Fruit fly (Drosophila melanogaster) whole organism, embryonic: Measurements from ENCODE around the gene HisCl1.

Experiments used
- Atf6 ChIP-seq: fragments of 200-800 bp; sonication (Bioruptor generic); IDR thresholded peaks from 2 replicates; pipeline ENCODE4 v1.3.6; 2022; ENCODE audit warnings: missing biosample characterization, missing genetic modification characterization
- CG10366 ChIP-seq: fragments of 200-800 bp; sonication (Bioruptor generic); IDR thresholded peaks from 2 replicates; pipeline ENCODE4 v1.3.6; 2022; ENCODE audit warnings: missing biosample characterization, missing genetic modification characterization
- CG12219 ChIP-seq: fragments of 200-800 bp; sonication (Bioruptor generic); optimal IDR thresholded peaks from 3 replicates; lab custom pipeline; 2018; ENCODE audit warnings: missing biosample characterization, mild to moderate bottlenecking, missing genetic modification characterization
- CG12236 ChIP-seq: fragments of 200-800 bp; sonication (Bioruptor generic); optimal IDR thresholded peaks from 2 replicates; lab custom pipeline; 2016; ENCODE audit warnings: missing biosample characterization, missing genetic modification characterization
- CG12744 ChIP-seq: fragments of 200-800 bp; sonication (Bioruptor generic); optimal IDR thresholded peaks from 2 replicates; lab custom pipeline; 2016; ENCODE audit warnings: missing biosample characterization, missing genetic modification characterization
- CG13296 ChIP-seq: fragments of 200-800 bp; sonication (Bioruptor generic); optimal IDR thresholded peaks from 3 replicates; lab custom pipeline; 2018; ENCODE audit warnings: missing biosample characterization, mild to moderate bottlenecking, missing genetic modification characterization
- CG1603 ChIP-seq: fragments of 200-800 bp; sonication (Bioruptor generic); optimal IDR thresholded peaks from 2 replicates; lab custom pipeline; 2019; ENCODE audit warnings: missing biosample characterization, mild to moderate bottlenecking, missing genetic modification characterization, moderate library complexity
- CG17802 ChIP-seq: fragments of 200-800 bp; sonication (Bioruptor generic); optimal IDR thresholded peaks from 2 replicates; lab custom pipeline; 2018; ENCODE audit warnings: missing biosample characterization, mild to moderate bottlenecking, missing genetic modification characterization, moderate library complexity
- CG2712 ChIP-seq: fragments of 200-800 bp; optimal IDR thresholded peaks from 3 replicates; lab custom pipeline; 2019; ENCODE audit warnings: missing biosample characterization, mild to moderate bottlenecking, missing genetic modification characterization, moderate library complexity
- CG31441 ChIP-seq: fragments of 200-800 bp; sonication (Bioruptor generic); IDR thresholded peaks from 2 replicates; pipeline ENCODE4 v1.3.6; 2022; ENCODE audit warnings: missing biosample characterization, missing genetic modification characterization
- CG3995 ChIP-seq: fragments of 200-800 bp; sonication (Bioruptor generic); optimal IDR thresholded peaks from 3 replicates; lab custom pipeline; 2016; ENCODE audit warnings: missing biosample characterization, missing genetic modification characterization
- CG8359 ChIP-seq: fragments of 200-800 bp; sonication (Bioruptor generic); optimal IDR thresholded peaks from 2 replicates; lab custom pipeline; 2017; ENCODE audit warnings: missing biosample characterization, mild to moderate bottlenecking, missing genetic modification characterization, borderline replicate concordance
- CG9609 ChIP-seq: fragments of 200-800 bp; sonication (Bioruptor generic); optimal IDR thresholded peaks from 3 replicates; lab custom pipeline; 2016; ENCODE audit warnings: missing biosample characterization, missing genetic modification characterization
- CrebB ChIP-seq: fragments of 200-800 bp; sonication (Bioruptor generic); optimal IDR thresholded peaks from 3 replicates; lab custom pipeline; 2018; ENCODE audit warnings: missing biosample characterization, mild to moderate bottlenecking, missing genetic modification characterization
- Doc2 ChIP-seq: fragments of 200-800 bp; sonication (Bioruptor generic); IDR thresholded peaks from 2 replicates; pipeline ENCODE4 v1.3.6; 2022; ENCODE audit warnings: missing biosample characterization, missing genetic modification characterization
- ERR ChIP-seq: fragments of 200-800 bp; sonication (Bioruptor generic); optimal IDR thresholded peaks from 2 replicates; lab custom pipeline; 2016; ENCODE audit warnings: missing biosample characterization, missing genetic modification characterization
- Eip74EF ChIP-seq, 2 experiments: fragments of 200-800 bp in 1 of 2; fragments of >200 bp in 1 of 2; sonication (Bioruptor generic) in 1 of 2; optimal IDR thresholded peaks; 2 replicates each; lab custom pipeline; 2017 to 2019; ENCODE audit warnings: missing biosample characterization in 2 of 2, missing genetic modification characterization in 2 of 2, mild to moderate bottlenecking in 1 of 2, moderate library complexity in 1 of 2
- Ets97D ChIP-seq: fragments of 200-800 bp; sonication (Bioruptor generic); optimal IDR thresholded peaks from 3 replicates; lab custom pipeline; 2016; ENCODE audit warnings: missing biosample characterization, missing genetic modification characterization
- HLH3B ChIP-seq: fragments of 200-800 bp; sonication (Bioruptor generic); IDR thresholded peaks from 2 replicates; pipeline ENCODE4 v1.3.6; 2022; ENCODE audit warnings: missing biosample characterization, missing genetic modification characterization
- Hr3 ChIP-seq: fragments of 200-800 bp; sonication (Bioruptor generic); optimal IDR thresholded peaks from 3 replicates; lab custom pipeline; 2016; ENCODE audit warnings: missing biosample characterization, missing genetic modification characterization
- Lhr ChIP-seq: fragments of 200-800 bp; sonication (Bioruptor generic); optimal IDR thresholded peaks from 3 replicates; lab custom pipeline; 2017; ENCODE audit warnings: mild to moderate bottlenecking, missing biosample characterization, missing genetic modification reagents, missing genetic modification characterization
- Lim3 ChIP-seq: fragments of 200-800 bp; sonication (Bioruptor generic); IDR thresholded peaks from 2 replicates; pipeline ENCODE4 v1.3.6; 2022; ENCODE audit warnings: missing biosample characterization, missing genetic modification characterization
- MTF-1 ChIP-seq: fragments of 200-800 bp; sonication (Bioruptor generic); optimal IDR thresholded peaks from 2 replicates; lab custom pipeline; 2018; ENCODE audit warnings: missing biosample characterization, mild to moderate bottlenecking, missing genetic modification characterization, borderline replicate concordance
- Max ChIP-seq: fragments of 200-800 bp; sonication (Bioruptor generic); optimal IDR thresholded peaks from 2 replicates; lab custom pipeline; 2016; ENCODE audit warnings: missing biosample characterization, mild to moderate bottlenecking, missing genetic modification characterization
- NFAT ChIP-seq: fragments of 200-800 bp; sonication (Bioruptor generic); IDR thresholded peaks from 2 replicates; pipeline ENCODE4 v1.3.6; 2022; ENCODE audit warnings: missing biosample characterization, missing genetic modification characterization
- Nf-YB ChIP-seq: fragments of 200-800 bp; sonication (Bioruptor generic); optimal IDR thresholded peaks from 3 replicates; lab custom pipeline; 2019; ENCODE audit warnings: missing biosample characterization, mild to moderate bottlenecking, missing genetic modification characterization, moderate library complexity
- Oaz ChIP-seq: fragments of 200-800 bp; sonication (Bioruptor generic); IDR thresholded peaks from 2 replicates; pipeline ENCODE4 v1.3.6; 2022; ENCODE audit warnings: missing biosample characterization, missing genetic modification characterization
- Ptx1 ChIP-seq: fragments of 200-800 bp; sonication (Bioruptor generic); IDR thresholded peaks from 2 replicates; pipeline ENCODE4 v1.3.6; 2022; ENCODE audit warnings: missing biosample characterization, missing genetic modification characterization
- Sry-β ChIP-seq: fragments of 200-800 bp; sonication (Bioruptor generic); optimal IDR thresholded peaks from 2 replicates; lab custom pipeline; 2018; ENCODE audit warnings: missing biosample characterization, mild to moderate bottlenecking, missing genetic modification characterization, moderate library complexity
- al ChIP-seq: fragments of 200-800 bp; sonication (Bioruptor generic); IDR thresholded peaks from 2 replicates; pipeline ENCODE4 v1.3.6; 2022; ENCODE audit warnings: missing biosample characterization, missing genetic modification characterization
- bcd ChIP-seq: fragments of 200-800 bp; sonication (Bioruptor generic); optimal IDR thresholded peaks from 2 replicates; lab custom pipeline; 2017; ENCODE audit warnings: missing biosample characterization, mild to moderate bottlenecking, missing genetic modification characterization
- bigmax ChIP-seq: fragments of 200-800 bp; sonication (Bioruptor generic); optimal IDR thresholded peaks from 2 replicates; lab custom pipeline; 2018; ENCODE audit warnings: missing biosample characterization, mild to moderate bottlenecking, missing genetic modification characterization
- btn ChIP-seq: fragments of 200-800 bp; sonication (Bioruptor generic); optimal IDR thresholded peaks from 2 replicates; lab custom pipeline; 2016; ENCODE audit warnings: missing biosample characterization, missing genetic modification characterization
- caup ChIP-seq: fragments of 200-800 bp; sonication (Bioruptor generic); optimal IDR thresholded peaks from 3 replicates; lab custom pipeline; 2017; ENCODE audit warnings: missing biosample characterization, mild to moderate bottlenecking, missing genetic modification characterization, moderate library complexity; ENCODE audit not compliant: severe bottlenecking
- cg ChIP-seq: fragments of 200-800 bp; sonication (Bioruptor generic); optimal IDR thresholded peaks from 3 replicates; lab custom pipeline; 2019; ENCODE audit warnings: missing biosample characterization, mild to moderate bottlenecking, missing genetic modification characterization, moderate library complexity
- chn ChIP-seq: fragments of 200-800 bp; sonication (Bioruptor generic); optimal IDR thresholded peaks from 2 replicates; lab custom pipeline; 2016; ENCODE audit warnings: missing biosample characterization, missing genetic modification characterization
- dm ChIP-seq: fragments of 200-800 bp; sonication (Bioruptor generic); optimal IDR thresholded peaks from 3 replicates; lab custom pipeline; 2016; ENCODE audit warnings: missing biosample characterization, missing genetic modification characterization
- eve ChIP-seq, 2 experiments: fragments of >200 bp; optimal IDR thresholded peaks; 2 replicates each; lab custom pipeline; 2017; ENCODE audit warnings: missing biosample characterization in 2 of 2, missing genetic modification characterization in 2 of 2
- gsb ChIP-seq: fragments of 200-800 bp; sonication (Bioruptor generic); IDR thresholded peaks from 2 replicates; pipeline ENCODE4 v1.3.6; 2022; ENCODE audit warnings: missing biosample characterization, missing genetic modification characterization
- ham ChIP-seq: fragments of 200-800 bp; sonication (Bioruptor generic); IDR thresholded peaks from 2 replicates; pipeline ENCODE4 v1.3.6; 2022; ENCODE audit warnings: missing biosample characterization, missing genetic modification characterization
- hkb ChIP-seq, 2 experiments: fragments of 200-800 bp in 1 of 2; fragments of >200 bp in 1 of 2; sonication (Bioruptor generic) in 1 of 2; IDR thresholded peaks in 1 of 2; optimal IDR thresholded peaks in 1 of 2; 2 replicates each; pipeline versions ENCODE4 v1.3.6 to Lab custom; 2017 to 2022; ENCODE audit warnings: missing biosample characterization in 1 of 2, missing genetic modification characterization in 1 of 2
- lab ChIP-seq: fragments of 200-800 bp; sonication (Bioruptor generic); optimal IDR thresholded peaks from 3 replicates; lab custom pipeline; 2017; ENCODE audit warnings: missing biosample characterization, missing genetic modification characterization, mild to moderate bottlenecking, moderate library complexity, missing genetic modification reagents
- mam ChIP-seq: fragments of 200-800 bp; sonication (Bioruptor generic); optimal IDR thresholded peaks from 3 replicates; lab custom pipeline; 2016; ENCODE audit warnings: missing biosample characterization, missing genetic modification characterization
- onecut ChIP-seq: fragments of 200-800 bp; sonication (Bioruptor generic); IDR thresholded peaks from 2 replicates; pipeline ENCODE4 v1.3.6; 2022; ENCODE audit warnings: missing biosample characterization, missing genetic modification characterization
- pita ChIP-seq: fragments of 200-800 bp; sonication (Bioruptor generic); optimal IDR thresholded peaks from 2 replicates; lab custom pipeline; 2017; ENCODE audit warnings: missing biosample characterization, mild to moderate bottlenecking, missing genetic modification characterization
- tgo ChIP-seq: fragments of 200-800 bp; sonication (Bioruptor generic); IDR thresholded peaks from 3 replicates; pipeline ENCODE4 v1.3.6; 2022; ENCODE audit warnings: missing biosample characterization, missing genetic modification characterization
- wek ChIP-seq: fragments of 200-800 bp; sonication (Bioruptor generic); optimal IDR thresholded peaks from 3 replicates; lab custom pipeline; 2018; ENCODE audit warnings: missing biosample characterization, mild to moderate bottlenecking, missing genetic modification characterization, moderate library complexity
- zen2 ChIP-seq: fragments of 200-800 bp; sonication (Bioruptor generic); IDR thresholded peaks from 3 replicates; pipeline ENCODE4 v1.3.6; 2022; ENCODE audit warnings: missing biosample characterization, missing genetic modification characterization; ENCODE audit not compliant: partially characterized antibody

HisCl1 gene

DNA sequence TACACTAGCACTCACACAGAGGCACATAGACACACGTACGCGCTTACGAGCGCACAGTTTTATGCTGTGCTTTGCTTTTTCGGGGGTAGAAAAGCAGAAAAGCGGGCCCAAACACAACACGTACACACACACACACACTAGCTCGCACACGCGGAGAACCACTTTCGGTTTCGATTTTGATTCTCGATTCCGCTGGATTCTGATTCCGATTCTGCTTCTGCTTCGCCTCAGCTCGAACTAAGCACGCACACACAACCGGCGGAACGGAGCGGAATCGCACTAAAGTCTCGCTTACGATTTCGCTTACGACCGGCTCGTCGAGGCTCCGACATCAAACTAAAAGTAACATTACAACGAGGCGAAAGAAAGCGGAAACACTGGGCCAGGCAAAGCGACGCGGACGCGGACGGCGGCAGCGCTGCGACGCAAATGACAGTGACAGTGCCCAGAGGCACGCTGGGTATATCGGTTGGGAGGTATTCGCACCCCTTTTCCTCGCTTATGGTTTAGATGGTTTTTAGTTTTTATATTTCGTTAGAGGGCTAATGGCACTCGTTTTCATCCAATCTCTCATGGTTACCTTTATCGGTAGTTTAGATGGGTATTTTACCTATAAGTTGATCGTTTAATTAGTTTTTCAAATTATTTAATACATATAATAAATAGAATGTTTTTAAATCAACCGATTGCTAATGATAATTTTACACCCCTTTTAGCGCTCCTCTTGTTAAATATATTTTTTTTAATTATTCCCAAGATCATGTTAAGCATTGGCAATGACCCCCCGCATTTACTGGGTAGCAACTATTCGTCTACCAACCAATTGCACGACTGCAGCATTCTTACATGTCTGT, 8.7 kb upstream of the HisCl1 start (continued):
- peak; percentile 38 for TF ChIP-seq btn (GFP tag; lab: Kevin White, UChicago)
- TF ChIP-seq caup (GFP tag; lab: Kevin White, UChicago), result peak; percentile 15
- peak; percentile 56 for TF ChIP-seq onecut (GFP tag; lab: Robert Waterston, UW)
- peak; percentile 63 for TF ChIP-seq lab (GFP tag; lab: Kevin White, UChicago)
- TF ChIP-seq Lim3 (GFP tag; lab: Robert Waterston, UW), result no peak
- no peak for TF ChIP-seq gsb (GFP tag; lab: Robert Waterston, UW)
- TF ChIP-seq eve (GFP tag; optimal IDR thresholded peaks at IDR 0.05; lab: Kevin White, UChicago), result peak in 1 of 2 experiments; percentile 94
- TF ChIP-seq MTF-1 (GFP tag; lab: Kevin White, UChicago), result peak; percentile 39
- no peak for TF ChIP-seq ham
- TF ChIP-seq ERR (GFP tag; lab: Kevin White, UChicago), result no peak
- TF ChIP-seq NFAT (GFP tag; lab: Robert Waterston, UW), result peak; percentile 25; the same call in 1 of the 2 replicates
- no peak; the same call in 1 of the 2 replicates for TF ChIP-seq Atf6 (GFP tag; lab: Robert Waterston, UW)
- peak; percentile 52 for TF ChIP-seq chn (GFP tag; lab: Kevin White, UChicago)
- TF ChIP-seq Hr3 (GFP tag; lab: Kevin White, UChicago), result peak; percentile 78
- TF ChIP-seq CG12236, result no peak
- TF ChIP-seq Lhr (GFP tag; lab: Kevin White, UChicago), result peak; percentile 31
- no peak for TF ChIP-seq Sry-β (GFP tag; lab: Kevin White, UChicago)
- TF ChIP-seq Nf-YB (GFP tag; lab: Kevin White, UChicago), result peak; percentile 45
- no peak for TF ChIP-seq pita
- peak; percentile 0 for TF ChIP-seq CG17802 (tag; lab: Kevin White, UChicago)
- peak; percentile 33; the same call in 1 of the 2 replicates for TF ChIP-seq al (GFP tag; lab: Robert Waterston, UW)
- no peak for TF ChIP-seq CG3995 (GFP tag; lab: Kevin White, UChicago)
- TF ChIP-seq CG1603 (tag; lab: Kevin White, UChicago), result peak; percentile 68
- peak; percentile 15 for TF ChIP-seq Max (GFP tag; lab: Kevin White, UChicago)
- TF ChIP-seq Oaz, result no peak
- peak; percentile 93 for TF ChIP-seq cg (GFP tag; lab: Kevin White, UChicago)
- peak; percentile 28 for TF ChIP-seq bigmax
- no peak for TF ChIP-seq hkb (optimal IDR thresholded peaks at IDR 0.05; lab: Kevin White, UChicago)
- no peak for TF ChIP-seq hkb (GFP tag; IDR thresholded peaks at IDR 0.05; lab: Robert Waterston, UW)
- peak; percentile 50; the same call in 1 of the 2 replicates for TF ChIP-seq Ptx1 (GFP tag; lab: Robert Waterston, UW)
- TF ChIP-seq CG31441 (GFP tag; lab: Robert Waterston, UW), result peak; percentile 83
- TF ChIP-seq CG12219 (GFP tag; lab: Kevin White, UChicago), result no peak
- TF ChIP-seq mam (GFP tag; lab: Kevin White, UChicago), result peak; percentile 44
- TF ChIP-seq CG8359 (GFP tag; lab: Kevin White, UChicago), result peak; percentile 33
- no peak for TF ChIP-seq Doc2
- TF ChIP-seq Eip74EF (GFP tag; optimal IDR thresholded peaks at IDR 0.05; lab: Kevin White, UChicago), result peak in 1 of 2 experiments; percentile 71
- TF ChIP-seq Ets97D (GFP tag; lab: Kevin White, UChicago), result peak; percentile 65
- TF ChIP-seq zen2 (GFP tag; lab: Robert Waterston, UW), result no peak
- peak; percentile 57; the same call in 2 of the 3 replicates for TF ChIP-seq tgo (GFP tag; lab: Robert Waterston, UW)
- no peak for TF ChIP-seq HLH3B
- peak; percentile 77 for TF ChIP-seq dm
- peak; percentile 25 for TF ChIP-seq CrebB (tag; lab: Kevin White, UChicago)
- TF ChIP-seq CG2712 (tag; lab: Kevin White, UChicago), result peak; percentile 78
- peak; percentile 37 for TF ChIP-seq CG12744 (GFP tag; lab: Kevin White, UChicago)
- TF ChIP-seq bcd (GFP tag; lab: Kevin White, UChicago), result peak; percentile 73
- TF ChIP-seq CG9609, result peak; percentile 24
- peak; percentile 8 for TF ChIP-seq wek (GFP tag; lab: Kevin White, UChicago)
- peak; percentile 22; the same call in 1 of the 2 replicates for TF ChIP-seq CG10366
- peak; percentile 41 for TF ChIP-seq CG13296
